Worm (Caenorhabditis elegans) whole organism, midembryonic: ENCODE results near the gene F59B10.2.

Experiments
- T22C8.4 ChIP-seq: fragments of 200-800 bp; sonication (Bioruptor generic); IDR thresholded peaks from 2 replicates; pipeline ENCODE4 v1.3.6; 2022; ENCODE audit warnings: missing genetic modification characterization, missing compliant biosample characterization
- cog-1 ChIP-seq: sonication (generic microtip); optimal IDR thresholded peaks from 2 replicates; lab custom pipeline; 2016; ENCODE audit warnings: missing genetic modification characterization, missing compliant biosample characterization
- flt-1 ChIP-seq: fragments of 200-800 bp; sonication (Bioruptor generic); IDR thresholded peaks from 2 replicates; pipeline ENCODE4 v1.3.6; 2022; ENCODE audit warnings: missing genetic modification characterization, missing compliant biosample characterization
- klf-2 ChIP-seq: fragments of 200-800 bp; sonication (Bioruptor generic); conservative IDR thresholded peaks from 2 replicates; pipeline ENCODE4 v1.3.6; 2022; ENCODE audit warnings: missing genetic modification reagents, missing genetic modification characterization, missing compliant biosample characterization
- med-1 ChIP-seq: sonication (generic microtip); optimal IDR thresholded peaks from 2 replicates; lab custom pipeline; 2017; ENCODE audit warnings: missing genetic modification characterization, mild to moderate bottlenecking, missing compliant biosample characterization, antibody characterized with exemption, missing genetic modification reagents; ENCODE audit not compliant: insufficient read depth
- ref-1 ChIP-seq: fragments of 200-800 bp; sonication (Bioruptor generic); conservative IDR thresholded peaks from 2 replicates; pipeline ENCODE4 v1.3.6; 2022; ENCODE audit warnings: missing genetic modification reagents, missing genetic modification characterization, missing compliant biosample characterization
- tab-1 ChIP-seq: fragments of 200-800 bp; sonication (Bioruptor generic); IDR thresholded peaks from 2 replicates; pipeline ENCODE4 v1.3.6; 2022; ENCODE audit warnings: missing genetic modification characterization, missing compliant biosample characterization
- ztf-23 ChIP-seq: fragments of 200-800 bp; sonication (Bioruptor generic); IDR thresholded peaks from 2 replicates; pipeline ENCODE4 v1.3.6; 2022; ENCODE audit warnings: missing genetic modification reagents, missing genetic modification characterization, missing compliant biosample characterization
- ztf-29 ChIP-seq: fragments of 200-800 bp; sonication (Bioruptor generic); IDR thresholded peaks from 2 replicates; pipeline ENCODE4 v1.3.6; 2022; ENCODE audit warnings: missing genetic modification reagents, missing genetic modification characterization, missing compliant biosample characterization

The F59B10.2 gene

ce11 chrII:10544374-10544908 is 34.8 kb upstream of the F59B10.2 start:
- 0 out of 2 replicates have a peak, but pooled peaks have one; percentile 13 for TF ChIP-seq T22C8.4 (GFP tag; lab: Robert Waterston, UW)
- no peak for TF ChIP-seq ztf-23 (GFP tag; lab: Robert Waterston, UW)

ce11 chrII:10543457-10544137 is 34.0 kb upstream of the F59B10.2 start:
- TF ChIP-seq tab-1 (no peak), T22C8.4 (GFP tag; lab: Robert Waterston, UW) (no peak), cog-1 (tag; lab: Kevin White, UChicago) (no peak)

- TF ChIP-seq med-1 (GFP tag; lab: Kevin White, UChicago) (no peak), ztf-29 (GFP tag; lab: Robert Waterston, UW) (no peak), ref-1 (GFP tag; lab: Robert Waterston, UW) (no peak), tab-1 (no peak), cog-1 (tag; lab: Kevin White, UChicago) (no peak), ztf-23 (GFP tag; lab: Robert Waterston, UW) (no peak), klf-2 (GFP tag; lab: Robert Waterston, UW) (no peak), flt-1 (GFP tag; lab: Robert Waterston, UW) (no peak), T22C8.4 (GFP tag; lab: Robert Waterston, UW) (no peak)
Observed at ce11 chrII:10542654-10543456, 33.2 kb upstream of the F59B10.2 start.

ce11 chrII:10541923-10542486 is 32.4 kb upstream of the F59B10.2 start, which contains the start of gene pro-1:
pro-1 (minus strand) TSS chrII:10541996.
- TF ChIP-seq klf-2 (GFP tag; lab: Robert Waterston, UW) (no peak), tab-1 (no peak), ztf-29 (GFP tag; lab: Robert Waterston, UW) (no peak), cog-1 (tag; lab: Kevin White, UChicago) (peak; percentile 53), med-1 (GFP tag; lab: Kevin White, UChicago) (no peak), flt-1 (GFP tag; lab: Robert Waterston, UW) (peak; percentile 59; the same call in 1 of the 2 replicates), ref-1 (GFP tag; lab: Robert Waterston, UW) (no peak), ztf-23 (GFP tag; lab: Robert Waterston, UW) (no peak)

- no peak for TF ChIP-seq ref-1 (GFP tag; lab: Robert Waterston, UW)
Observed at ce11 chrII:10539232-10539631, 29.6 kb upstream of the F59B10.2 start, which contains the start of gene R166.3. R166.3 (minus strand) TSS chrII:10539332.

- TF ChIP-seq ztf-29 (GFP tag; lab: Robert Waterston, UW) (no peak), cog-1 (tag; lab: Kevin White, UChicago) (peak; percentile 38)
Observed at ce11 chrII:10537988-10538387, 28.3 kb upstream of the F59B10.2 start.

ce11 chrII:10537571-10537970 is 27.9 kb upstream of the F59B10.2 start, which contains the start of gene R166.2:
R166.2 (minus strand) TSS chrII:10537671.
- TF ChIP-seq med-1 (GFP tag; lab: Kevin White, UChicago): no peak
- no peak for TF ChIP-seq ztf-29 (GFP tag; lab: Robert Waterston, UW)
- TF ChIP-seq T22C8.4 (GFP tag; lab: Robert Waterston, UW): no peak
- TF ChIP-seq klf-2 (GFP tag; lab: Robert Waterston, UW): no peak
- no peak for TF ChIP-seq tab-1
- no peak for TF ChIP-seq cog-1 (tag; lab: Kevin White, UChicago)
- no peak for TF ChIP-seq ztf-23 (GFP tag; lab: Robert Waterston, UW)
- no peak for TF ChIP-seq flt-1 (GFP tag; lab: Robert Waterston, UW)
- no peak for TF ChIP-seq ref-1 (GFP tag; lab: Robert Waterston, UW)

ce11 chrII:10533985-10534384 is 24.3 kb upstream of the F59B10.2 start:
- no peak for TF ChIP-seq tab-1
- no peak for TF ChIP-seq med-1 (GFP tag; lab: Kevin White, UChicago)
- no peak for TF ChIP-seq T22C8.4 (GFP tag; lab: Robert Waterston, UW)
- TF ChIP-seq ztf-23 (GFP tag; lab: Robert Waterston, UW): no peak
- no peak for TF ChIP-seq ztf-29 (GFP tag; lab: Robert Waterston, UW)
- TF ChIP-seq klf-2 (GFP tag; lab: Robert Waterston, UW): no peak
- TF ChIP-seq ref-1 (GFP tag; lab: Robert Waterston, UW): no peak
- no peak for TF ChIP-seq flt-1 (GFP tag; lab: Robert Waterston, UW)
- TF ChIP-seq cog-1 (tag; lab: Kevin White, UChicago): no peak

- TF ChIP-seq ztf-29 (GFP tag; lab: Robert Waterston, UW) (no peak), cog-1 (tag; lab: Kevin White, UChicago) (no peak), med-1 (GFP tag; lab: Kevin White, UChicago) (no peak), ref-1 (GFP tag; lab: Robert Waterston, UW) (no peak), flt-1 (GFP tag; lab: Robert Waterston, UW) (no peak), tab-1 (no peak), klf-2 (GFP tag; lab: Robert Waterston, UW) (no peak), ztf-23 (GFP tag; lab: Robert Waterston, UW) (no peak), T22C8.4 (GFP tag; lab: Robert Waterston, UW) (no peak)
Observed at ce11 chrII:10531604-10532003, 22.0 kb upstream of the F59B10.2 start.
